Worm (Caenorhabditis elegans) whole organism, young adult: ENCODE data around the gene Y57A10A.29.

Experiments used
- F10E7.11 ChIP-seq: sonication (generic microtip); optimal IDR thresholded peaks from 2 replicates; lab custom pipeline; 2017; ENCODE audit warnings: mild to moderate bottlenecking, missing genetic modification characterization, moderate library complexity, missing compliant biosample characterization
- F33H1.4 ChIP-seq: fragments of 200-800 bp; sonication (Bioruptor generic); IDR thresholded peaks from 2 replicates; pipeline ENCODE4 v1.3.6; 2022; ENCODE audit warnings: missing genetic modification reagents, missing genetic modification characterization, missing compliant biosample characterization
- F37B4.10 ChIP-seq: fragments of 200-800 bp; sonication (Bioruptor generic); IDR thresholded peaks from 2 replicates; pipeline ENCODE4 v1.3.6; 2022; ENCODE audit warnings: missing genetic modification characterization, missing compliant biosample characterization
- F55B11.4 ChIP-seq: sonication (generic microtip); optimal IDR thresholded peaks from 2 replicates; lab custom pipeline; 2016; ENCODE audit warnings: missing compliant biosample characterization, missing genetic modification characterization, borderline replicate concordance; ENCODE audit not compliant: insufficient read depth
- K12H6.12 ChIP-seq: fragments of 200-800 bp; sonication (Bioruptor generic); optimal IDR thresholded peaks from 2 replicates; lab custom pipeline; 2018; ENCODE audit warnings: mild to moderate bottlenecking, missing genetic modification characterization, missing compliant biosample characterization
- Y67H2A.10 ChIP-seq: fragments of 200-800 bp; sonication (Bioruptor generic); conservative IDR thresholded peaks from 2 replicates; pipeline ENCODE4 v1.3.6; 2022; ENCODE audit warnings: missing genetic modification reagents, missing genetic modification characterization, missing compliant biosample characterization
- akir-1 ChIP-seq: fragments of 200-800 bp; sonication (Bioruptor generic); optimal IDR thresholded peaks from 2 replicates; lab custom pipeline; 2018; ENCODE audit warnings: mild to moderate bottlenecking, missing genetic modification characterization, moderate library complexity, missing compliant biosample characterization
- ama-1 ChIP-seq, 3 experiments: fragments of 150-350 bp in 1 of 3; sonication (generic microtip) in 2 of 3; optimal IDR thresholded peaks; 2 replicates each; lab custom pipeline; 2014 to 2018; ENCODE audit warnings: missing biosample characterization in 2 of 3, missing genetic modification characterization in 2 of 3, missing genetic modification reagents in 2 of 3
- aptf-3 ChIP-seq: fragments of 200-800 bp; sonication (Bioruptor generic); IDR thresholded peaks from 2 replicates; pipeline ENCODE4 v1.3.6; 2022; ENCODE audit warnings: missing genetic modification characterization, missing compliant biosample characterization
- athp-1 ChIP-seq: sonication (generic microtip); optimal IDR thresholded peaks from 2 replicates; lab custom pipeline; 2017; ENCODE audit warnings: mild to moderate bottlenecking, missing genetic modification characterization, missing compliant biosample characterization
- attf-3 ChIP-seq: fragments of 200-800 bp; sonication (Bioruptor generic); conservative IDR thresholded peaks from 2 replicates; pipeline ENCODE4 v1.3.6; 2022; ENCODE audit warnings: missing genetic modification reagents, missing genetic modification characterization, missing compliant biosample characterization
- attf-5 ChIP-seq: fragments of 200-800 bp; sonication (Bioruptor generic); optimal IDR thresholded peaks from 2 replicates; lab custom pipeline; 2018; ENCODE audit warnings: mild to moderate bottlenecking, missing genetic modification characterization, missing compliant biosample characterization
- cebp-2 ChIP-seq: fragments of 200-800 bp; sonication (Bioruptor generic); IDR thresholded peaks from 2 replicates; pipeline ENCODE4 v1.3.6; 2022; ENCODE audit warnings: missing genetic modification characterization, missing compliant biosample characterization
- ceh-27 ChIP-seq: fragments of 200-800 bp; sonication (Bioruptor generic); optimal IDR thresholded peaks from 2 replicates; lab custom pipeline; 2018; ENCODE audit warnings: mild to moderate bottlenecking, missing genetic modification characterization, moderate library complexity, missing compliant biosample characterization
- ceh-58 ChIP-seq: fragments of 200-800 bp; sonication (Bioruptor generic); IDR thresholded peaks from 2 replicates; pipeline ENCODE4 v1.3.6; 2022; ENCODE audit warnings: missing genetic modification characterization, missing compliant biosample characterization
- die-1 ChIP-seq: sonication (generic microtip); optimal IDR thresholded peaks from 2 replicates; lab custom pipeline; 2016; ENCODE audit warnings: missing genotype, mild to moderate bottlenecking, missing genetic modification characterization, missing compliant biosample characterization
- efl-1 ChIP-seq: fragments of 150-350 bp; optimal IDR thresholded peaks from 2 replicates; lab custom pipeline; 2014; ENCODE audit warnings: missing biosample characterization, missing genetic modification reagents, missing genetic modification characterization
- egrh-3 ChIP-seq: fragments of 200-800 bp; sonication (Bioruptor generic); IDR thresholded peaks from 2 replicates; pipeline ENCODE4 v1.3.6; 2022; ENCODE audit warnings: missing genetic modification reagents, missing genetic modification characterization, missing compliant biosample characterization
- ekl-4 ChIP-seq: fragments of 200-800 bp; sonication (Bioruptor generic); IDR thresholded peaks from 2 replicates; pipeline ENCODE4 v1.3.6; 2022; ENCODE audit warnings: missing genetic modification reagents, missing genetic modification characterization, missing compliant biosample characterization
- ets-4 ChIP-seq: fragments of 200-800 bp; sonication (Bioruptor generic); optimal IDR thresholded peaks from 2 replicates; lab custom pipeline; 2018; ENCODE audit warnings: mild to moderate bottlenecking, missing genetic modification characterization, missing compliant biosample characterization
- gei-17 ChIP-seq: fragments of 200-800 bp; sonication (Bioruptor generic); optimal IDR thresholded peaks from 2 replicates; lab custom pipeline; 2018; ENCODE audit warnings: mild to moderate bottlenecking, missing genetic modification characterization, missing compliant biosample characterization
- hlh-26 ChIP-seq: fragments of 200-800 bp; sonication (Bioruptor generic); conservative IDR thresholded peaks from 2 replicates; pipeline ENCODE4 v1.3.6; 2022; ENCODE audit warnings: missing genetic modification reagents, missing genetic modification characterization, missing compliant biosample characterization
- let-607 ChIP-seq, 2 experiments: fragments of 200-800 bp in 1 of 2; sonication (Bioruptor generic) in 1 of 2; sonication (generic microtip) in 1 of 2; optimal IDR thresholded peaks; 2 replicates each; lab custom pipeline; 2016 to 2018; ENCODE audit warnings: mild to moderate bottlenecking in 2 of 2, missing compliant biosample characterization in 2 of 2, missing genetic modification characterization in 2 of 2, moderate library complexity in 2 of 2, missing genotype in 1 of 2
- lin-54 ChIP-seq: fragments of 200-800 bp; sonication (Bioruptor generic); optimal IDR thresholded peaks from 2 replicates; lab custom pipeline; 2018; ENCODE audit warnings: mild to moderate bottlenecking, missing genetic modification characterization, missing compliant biosample characterization
- lsl-1 ChIP-seq: fragments of 200-800 bp; sonication (Bioruptor generic); optimal IDR thresholded peaks from 2 replicates; lab custom pipeline; 2018; ENCODE audit warnings: mild to moderate bottlenecking, missing genetic modification characterization, moderate library complexity, missing compliant biosample characterization
- nfya-2 ChIP-seq: fragments of 200-800 bp; sonication (Bioruptor generic); IDR thresholded peaks from 2 replicates; pipeline ENCODE4 v1.3.6; 2022; ENCODE audit warnings: missing genetic modification reagents, missing genetic modification characterization, missing compliant biosample characterization
- nfyb-1 ChIP-seq: fragments of 200-800 bp; sonication (Bioruptor generic); IDR thresholded peaks from 2 replicates; pipeline ENCODE4 v1.3.6; 2022; ENCODE audit warnings: missing genetic modification reagents, missing genetic modification characterization, missing compliant biosample characterization
- nhr-27 ChIP-seq: fragments of 200-800 bp; sonication (Bioruptor generic); optimal IDR thresholded peaks from 2 replicates; lab custom pipeline; 2018; ENCODE audit warnings: mild to moderate bottlenecking, missing genetic modification characterization, moderate library complexity, missing compliant biosample characterization
- nhr-80 ChIP-seq: sonication (generic microtip); optimal IDR thresholded peaks from 2 replicates; lab custom pipeline; 2016; ENCODE audit warnings: missing genetic modification characterization, missing compliant biosample characterization
- nhr-90 ChIP-seq: sonication (generic microtip); optimal IDR thresholded peaks from 2 replicates; lab custom pipeline; 2016; ENCODE audit warnings: missing genotype, mild to moderate bottlenecking, missing genetic modification characterization, missing compliant biosample characterization
- rcor-1 ChIP-seq: fragments of 200-800 bp; sonication (Bioruptor generic); IDR thresholded peaks from 2 replicates; pipeline ENCODE4 v1.3.6; 2022; ENCODE audit warnings: missing genetic modification reagents, missing genetic modification characterization, missing compliant biosample characterization
- rpc-1 ChIP-seq, 2 experiments: fragments of 150-350 bp in 1 of 2; sonication (generic microtip) in 1 of 2; optimal IDR thresholded peaks; 2 replicates each; lab custom pipeline; 2014 to 2018; ENCODE audit warnings: missing biosample characterization in 1 of 2, missing genetic modification characterization in 1 of 2, missing genetic modification reagents in 1 of 2, missing genotype in 1 of 2
- sea-2 ChIP-seq: fragments of 200-800 bp; sonication (Bioruptor generic); IDR thresholded peaks from 2 replicates; pipeline ENCODE4 v1.3.6; 2022; ENCODE audit warnings: missing genetic modification characterization, missing compliant biosample characterization
- snpc-1.3 ChIP-seq: sonication (generic microtip); optimal IDR thresholded peaks from 2 replicates; lab custom pipeline; 2017; ENCODE audit warnings: missing genetic modification characterization, mild to moderate bottlenecking, missing compliant biosample characterization, antibody characterized with exemption, moderate library complexity, missing genotype, missing genetic modification reagents; ENCODE audit not compliant: insufficient read depth
- tbp1 ChIP-seq: fragments of 200-800 bp; sonication (Bioruptor generic); optimal IDR thresholded peaks from 2 replicates; lab custom pipeline; 2018; ENCODE audit warnings: mild to moderate bottlenecking, missing genetic modification characterization, missing compliant biosample characterization
- unc-130 ChIP-seq: sonication (generic microtip); optimal IDR thresholded peaks from 2 replicates; lab custom pipeline; 2016; ENCODE audit warnings: missing genetic modification reagents, missing genetic modification characterization, missing compliant biosample characterization
- xnd-1 ChIP-seq: sonication (generic microtip); optimal IDR thresholded peaks from 2 replicates; lab custom pipeline; 2016; ENCODE audit warnings: missing genotype, missing genetic modification reagents, missing genetic modification characterization, missing compliant biosample characterization
- zfh-2 ChIP-seq: fragments of 200-800 bp; sonication (Bioruptor generic); conservative IDR thresholded peaks from 2 replicates; pipeline ENCODE4 v1.3.6; 2022; ENCODE audit warnings: missing genetic modification reagents, missing genetic modification characterization, missing compliant biosample characterization

The Y57A10A.29 gene

ce11 chrII:12279259-12279658 lies at the start of gene Y57A10A.29, which contains the start of gene tric-1B.2:
Gene Y57A10A.29, plus strand, starts transcription at chrII:12279561.
Gene tric-1B.2, minus strand, starts transcription at chrII:12279387.
- TF ChIP-seq attf-3 (peak; percentile 90), nhr-80 (no peak)

DNA sequence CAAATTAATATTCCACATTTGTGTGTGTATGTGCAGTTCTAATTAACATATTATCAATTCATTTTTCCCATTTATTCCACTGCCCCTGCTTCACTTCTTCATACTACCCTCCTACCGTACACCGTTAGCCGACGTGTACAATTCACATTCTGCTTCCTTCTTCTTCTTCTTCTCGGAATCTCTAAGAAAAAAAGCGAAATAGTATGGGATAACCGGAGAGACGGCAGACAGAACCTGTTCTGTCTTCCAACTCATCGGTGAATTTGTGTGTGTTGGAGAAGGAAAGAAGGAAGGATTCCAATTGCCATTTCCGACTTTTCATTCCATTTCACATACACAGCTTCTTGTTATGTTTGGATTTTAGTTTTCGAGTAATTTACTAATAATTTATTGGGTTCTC lies 41.8 kb upstream of the Y57A10A.29 start:
- TF ChIP-seq let-607 (tag; optimal IDR thresholded peaks at IDR 0.05; lab: Kevin White, UChicago) (peak in 1 of 2 experiments; percentile 78), egrh-3 (GFP tag; lab: Robert Waterston, UW) (no peak)

DNA sequence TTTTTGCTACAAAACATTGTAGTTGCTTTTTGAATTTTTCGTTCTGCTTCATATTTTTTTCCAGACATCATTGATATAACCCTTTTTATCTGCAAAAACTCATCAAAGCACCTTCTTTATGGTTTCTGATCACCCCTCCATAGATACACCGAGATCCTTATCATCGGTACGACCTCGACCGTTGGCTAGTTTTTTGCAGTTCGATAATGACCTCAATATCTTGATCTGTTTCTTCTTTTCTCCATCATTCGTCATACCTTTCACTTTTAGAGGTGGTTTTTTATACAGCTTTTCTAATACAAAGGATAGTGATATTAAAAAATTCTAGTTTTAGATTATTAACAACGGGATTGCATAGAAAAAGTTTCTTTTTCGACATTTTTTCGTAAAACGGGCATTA lies 39.9 kb upstream of the Y57A10A.29 start:
- TF ChIP-seq snpc-1.3 (tag; lab: Kevin White, UChicago) (no peak), K12H6.12 (no peak), rpc-1 (optimal IDR thresholded peaks at IDR 0.05; lab: Kevin White, UChicago) (no peak), rpc-1 (tag; optimal IDR thresholded peaks at IDR 0.05; lab: Kevin White, UChicago) (no peak), F33H1.4 (no peak), F55B11.4 (no peak), egrh-3 (GFP tag; lab: Robert Waterston, UW) (no peak), zfh-2 (no peak), ekl-4 (no peak), akir-1 (GFP tag; lab: Kevin White, UChicago) (no peak), F37B4.10 (GFP tag; lab: Robert Waterston, UW) (no peak), lin-54 (GFP tag; lab: Kevin White, UChicago) (no peak), athp-1 (no peak)
- TF ChIP-seq, all 124 proteins: peak for 0

ce11 chrII:12240088-12240487 lies 39.3 kb upstream of the Y57A10A.29 start, which contains the start of gene txdc-12.1:
Gene txdc-12.1, plus strand, starts transcription at chrII:12240388.
- TF ChIP-seq aptf-3 (GFP tag; lab: Robert Waterston, UW): no peak
- no peak for TF ChIP-seq attf-5 (GFP tag; lab: Kevin White, UChicago)
- TF ChIP-seq, all 124 proteins: peak for 0

ce11 chrII:12241792-12242191 lies 37.6 kb upstream of the Y57A10A.29 start:
- TF ChIP-seq nfyb-1 (GFP tag; lab: Robert Waterston, UW) (no peak), attf-3 (no peak), Y67H2A.10 (GFP tag; lab: Robert Waterston, UW) (no peak), efl-1 (GFP tag; lab: Kevin White, UChicago) (no peak), nfya-2 (no peak), hlh-26 (GFP tag; lab: Robert Waterston, UW) (no peak), F10E7.11 (tag; lab: Kevin White, UChicago) (no peak), nhr-80 (no peak), F37B4.10 (GFP tag; lab: Robert Waterston, UW) (no peak), tbp1 (GFP tag; lab: Kevin White, UChicago) (no peak), aptf-3 (GFP tag; lab: Robert Waterston, UW) (no peak), nhr-90 (no peak), cebp-2 (no peak)

ce11 chrII:12242551-12242950 lies 36.8 kb upstream of the Y57A10A.29 start, which contains the start of gene Y57A10A.24:
Gene Y57A10A.24, plus strand, starts transcription at chrII:12242946.
- TF ChIP-seq egrh-3 (GFP tag; lab: Robert Waterston, UW) (peak; percentile 36; the same call in 1 of the 2 replicates), die-1 (tag; lab: Kevin White, UChicago) (no peak), rcor-1 (no peak), nfyb-1 (GFP tag; lab: Robert Waterston, UW) (no peak), ceh-27 (GFP tag; lab: Kevin White, UChicago) (no peak), ets-4 (GFP tag; lab: Kevin White, UChicago) (no peak), lsl-1 (GFP tag; lab: Kevin White, UChicago) (no peak), unc-130 (no peak), F55B11.4 (no peak), nhr-27 (tag; lab: Kevin White, UChicago) (peak; percentile 4), ekl-4 (no peak), attf-5 (GFP tag; lab: Kevin White, UChicago) (no peak), ama-1 (optimal IDR thresholded peaks at IDR 0.05; lab: Kevin White, UChicago) (no peak), ama-1 (GFP tag; optimal IDR thresholded peaks at IDR 0.05; lab: Kevin White, UChicago) (no peak), sea-2 (no peak), xnd-1 (tag; lab: Kevin White, UChicago) (no peak), ceh-58 (GFP tag; lab: Robert Waterston, UW) (no peak), gei-17 (GFP tag; lab: Kevin White, UChicago) (no peak)
